Worm (Caenorhabditis elegans) whole organism, L3 larva: ENCODE results near the gene rad-23.

Experiments used
- R02D3.7 ChIP-seq: fragments of 150-350 bp; optimal IDR thresholded peaks from 2 replicates; lab custom pipeline; 2014; ENCODE audit warnings: missing biosample characterization, missing genetic modification characterization
- ama-1 ChIP-seq: fragments of 150-350 bp; optimal IDR thresholded peaks from 2 replicates; lab custom pipeline; 2018
- ceh-16 ChIP-seq: sonication (generic microtip); optimal IDR thresholded peaks from 2 replicates; lab custom pipeline; 2017; ENCODE audit warnings: missing biosample characterization, missing genetic modification characterization
- fos-1 ChIP-seq: fragments of 150-350 bp; optimal IDR thresholded peaks from 2 replicates; lab custom pipeline; 2014; ENCODE audit warnings: missing biosample characterization, missing genetic modification characterization
- nhr-12 ChIP-seq: fragments of 150-350 bp; optimal IDR thresholded peaks from 2 replicates; lab custom pipeline; 2014; ENCODE audit warnings: missing biosample characterization, missing genetic modification characterization
- nhr-237 ChIP-seq: fragments of 150-350 bp; optimal IDR thresholded peaks from 2 replicates; lab custom pipeline; 2014; ENCODE audit warnings: missing biosample characterization, missing genetic modification characterization
- nhr-76 ChIP-seq: fragments of 150-350 bp; sonication (generic microtip); optimal IDR thresholded peaks from 5 replicates; lab custom pipeline; 2014; ENCODE audit warnings: missing biosample characterization, missing genetic modification characterization
- pha-4 ChIP-seq: fragments of 150-350 bp; optimal IDR thresholded peaks from 2 replicates; lab custom pipeline; 2014; ENCODE audit warnings: missing biosample characterization, missing genetic modification reagents, missing genetic modification characterization
- skn-1 ChIP-seq: fragments of 150-350 bp; optimal IDR thresholded peaks from 2 replicates; lab custom pipeline; 2014; ENCODE audit warnings: missing biosample characterization, missing genetic modification characterization

DNA sequence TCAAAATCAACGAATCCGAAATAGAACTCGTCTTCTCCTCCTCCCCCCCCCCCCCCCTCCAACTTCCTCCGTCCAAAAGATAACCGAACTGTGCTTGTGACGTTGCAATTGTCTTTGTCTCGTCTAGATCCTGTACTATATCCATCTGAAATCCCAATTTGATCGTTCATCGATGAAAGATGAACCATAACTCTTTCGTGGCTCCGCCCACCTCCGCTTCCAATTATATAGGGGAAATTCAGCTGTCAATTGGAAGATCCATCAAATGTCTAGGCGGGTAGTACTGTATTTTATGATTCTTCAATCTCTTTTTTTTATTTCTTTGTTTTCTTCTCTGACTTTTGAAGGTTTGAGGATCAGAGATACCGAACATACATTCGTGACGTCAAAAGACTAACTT lies 7.1 kb downstream of the rad-23 start:
- TF ChIP-seq nhr-76, result no peak
- no peak for TF ChIP-seq ceh-16 (tag; lab: Kevin White, UChicago)
- no peak for TF ChIP-seq ama-1 (lab: Kevin White, UChicago)
- no peak for TF ChIP-seq nhr-12 (tag; lab: Kevin White, UChicago)
- TF ChIP-seq skn-1, result no peak
- no peak for TF ChIP-seq R02D3.7 (tag; lab: Kevin White, UChicago)
- no peak for TF ChIP-seq nhr-237 (tag; lab: Kevin White, UChicago)
- TF ChIP-seq pha-4 (tag; lab: Kevin White, UChicago), result no peak
- no peak for TF ChIP-seq fos-1 (tag; lab: Kevin White, UChicago)
